Fruit fly (Drosophila melanogaster): ENCODE results near the gene Grip.
A peak's percentile ranks its signal among the peaks of the same experiment; 100 is the strongest.

Grip gene

dm6 chrX:5980883-5981282, 14.8 kb downstream of the Grip start (continued):
- TF ChIP-seq zfh1 (GFP tag; IDR thresholded peaks at IDR 0.05): peak; percentile 81
- TF ChIP-seq Asciz (GFP tag; optimal IDR thresholded peaks at IDR 0.05): peak; percentile 29
- peak; percentile 75 for TF ChIP-seq HLH3B (GFP tag; IDR thresholded peaks at IDR 0.05)
- TF ChIP-seq CG1602 (GFP tag; optimal IDR thresholded peaks at IDR 0.05): peak; percentile 48
- peak; percentile 44 for TF ChIP-seq CG12104 (GFP tag; optimal IDR thresholded peaks at IDR 0.05)
- TF ChIP-seq Hmr (GFP tag; optimal IDR thresholded peaks at IDR 0.05): peak; percentile 82
- TF ChIP-seq chinmo (GFP tag; IDR thresholded peaks at IDR 0.05; ENCODE audit: partially characterized antibody): no peak
- no peak for TF ChIP-seq CG3995 (GFP tag; optimal IDR thresholded peaks at IDR 0.05)
- TF ChIP-seq CG1233 (GFP tag; optimal IDR thresholded peaks at IDR 0.05): peak; percentile 53
- peak; percentile 53 for TF ChIP-seq D19A (tag; optimal IDR thresholded peaks at IDR 0.05)
- peak; percentile 55; the same call in 1 of the 2 replicates for TF ChIP-seq bowl (GFP tag; IDR thresholded peaks at IDR 0.05)
- TF ChIP-seq tup (GFP tag; optimal IDR thresholded peaks at IDR 0.05): peak; percentile 36
- TF ChIP-seq CG10543 (GFP tag; optimal IDR thresholded peaks at IDR 0.05): peak; percentile 26
- TF ChIP-seq emc (GFP tag; optimal IDR thresholded peaks at IDR 0.05): no peak
- peak; percentile 39; the same call in 1 of the 2 replicates for TF ChIP-seq Nf-YA (GFP tag; IDR thresholded peaks at IDR 0.05)
- no peak for TF ChIP-seq z (GFP tag; IDR thresholded peaks at IDR 0.05)
- no peak for TF ChIP-seq vnd (GFP tag; IDR thresholded peaks at IDR 0.05; ENCODE audit: partially characterized antibody)
- peak; percentile 64; the same call in 2 of the 3 replicates for TF ChIP-seq H15 (GFP tag; IDR thresholded peaks at IDR 0.05)
- TF ChIP-seq CG12071 (GFP tag; optimal IDR thresholded peaks at IDR 0.05): peak; percentile 78
- TF ChIP-seq Adf1 (GFP tag; IDR thresholded peaks at IDR 0.05): peak; percentile 52
- no peak for TF ChIP-seq ato (GFP tag; IDR thresholded peaks at IDR 0.05; ENCODE audit: partially characterized antibody)
- TF ChIP-seq fd102C (GFP tag; optimal IDR thresholded peaks at IDR 0.05): no peak
- TF ChIP-seq CG1792 (GFP tag; optimal IDR thresholded peaks at IDR 0.05): no peak
- no peak for TF ChIP-seq HLHmδ (GFP tag; optimal IDR thresholded peaks at IDR 0.05)
- TF ChIP-seq crc (GFP tag; optimal IDR thresholded peaks at IDR 0.05): peak; percentile 31
- TF ChIP-seq Kr (GFP tag; optimal IDR thresholded peaks at IDR 0.05): no peak
- no peak for TF ChIP-seq ash1 (GFP tag; optimal IDR thresholded peaks at IDR 0.05)
- TF ChIP-seq CG12219 (GFP tag; optimal IDR thresholded peaks at IDR 0.05): peak; percentile 71
- TF ChIP-seq tx (GFP tag; optimal IDR thresholded peaks at IDR 0.05): peak; percentile 14
- peak; percentile 66 for TF ChIP-seq CG14050 (GFP tag; IDR thresholded peaks at IDR 0.05)
- TF ChIP-seq dm (GFP tag; optimal IDR thresholded peaks at IDR 0.05): peak; percentile 34
- TF ChIP-seq wdn (GFP tag; IDR thresholded peaks at IDR 0.05): peak; percentile 66
- TF ChIP-seq CG6254 (GFP tag; optimal IDR thresholded peaks at IDR 0.05): no peak
- no peak for TF ChIP-seq sc (optimal IDR thresholded peaks at IDR 0.05)
- peak; percentile 12 for TF ChIP-seq sc (GFP tag; optimal IDR thresholded peaks at IDR 0.05)
- TF ChIP-seq hbn (GFP tag; IDR thresholded peaks at IDR 0.05; ENCODE audit: partially characterized antibody): no peak
- no peak for TF ChIP-seq Neu2 (GFP tag; optimal IDR thresholded peaks at IDR 0.05; ENCODE audit: borderline replicate concordance)
- TF ChIP-seq CG6689 (GFP tag; IDR thresholded peaks at IDR 0.05): peak; percentile 80
- peak; percentile 64 for TF ChIP-seq CG18619 (GFP tag; optimal IDR thresholded peaks at IDR 0.05)
- TF ChIP-seq CG13287 (GFP tag; IDR thresholded peaks at IDR 0.05; ENCODE audit: partially characterized antibody): no peak
- no peak for TF ChIP-seq Dp (GFP tag; optimal IDR thresholded peaks at IDR 0.05)
- no peak for TF ChIP-seq CG4328 (GFP tag; optimal IDR thresholded peaks at IDR 0.05)
- peak; percentile 12 for TF ChIP-seq nerfin-1 (tag; optimal IDR thresholded peaks at IDR 0.05)
- TF ChIP-seq Hr51 (GFP tag; optimal IDR thresholded peaks at IDR 0.05): peak; percentile 6 to 79
- peak; percentile 87 for TF ChIP-seq lmd (GFP tag; IDR thresholded peaks at IDR 0.05)
- no peak for TF ChIP-seq da (GFP tag; optimal IDR thresholded peaks at IDR 0.05)
- peak; percentile 68 for TF ChIP-seq CG12155 (GFP tag; optimal IDR thresholded peaks at IDR 0.05)
- TF ChIP-seq ham (GFP tag; IDR thresholded peaks at IDR 0.05): no peak
- TF ChIP-seq scrt (GFP tag; optimal IDR thresholded peaks at IDR 0.05): peak; percentile 67
- peak; percentile 59 for TF ChIP-seq Abd-B (GFP tag; optimal IDR thresholded peaks at IDR 0.05)
- TF ChIP-seq CG1647 (GFP tag; optimal IDR thresholded peaks at IDR 0.05): peak; percentile 15
